Fruit fly (Drosophila melanogaster): ENCODE measurements around the gene CG12017.

dm6 chr3L:3301171-3301738 lies 21.2 kb downstream of the CG12017 start:
- TF ChIP-seq CG10348 (GFP tag; IDR thresholded peaks at IDR 0.05) (no peak), Pif1B (GFP tag; optimal IDR thresholded peaks at IDR 0.05) (peak; percentile 12), Ets98B (GFP tag; IDR thresholded peaks at IDR 0.05) (peak; percentile 76), CG12605 (GFP tag; IDR thresholded peaks at IDR 0.05) (peak; percentile 55), rn (GFP tag; IDR thresholded peaks at IDR 0.05) (no peak), CG13204 (GFP tag; optimal IDR thresholded peaks at IDR 0.05) (no peak), CG17806 (tag; optimal IDR thresholded peaks at IDR 0.05) (no peak), CG8301 (tag; optimal IDR thresholded peaks at IDR 0.05) (peak; percentile 59), CG9948 (tag; optimal IDR thresholded peaks at IDR 0.05) (no peak), Pif1A (GFP tag; optimal IDR thresholded peaks at IDR 0.05) (peak; percentile 46), EcR (GFP tag; optimal IDR thresholded peaks at IDR 0.05) (no peak), CG8159 (tag; optimal IDR thresholded peaks at IDR 0.05) (peak; percentile 13), Snoo (tag; optimal IDR thresholded peaks at IDR 0.05) (peak; percentile 0), CG15710 (tag; optimal IDR thresholded peaks at IDR 0.05) (no peak)

Data from whole organism, pupa.